Fruit fly (Drosophila melanogaster) whole organism, embryonic: ENCODE results near the gene CG4615.
A peak's percentile ranks its signal among the peaks of the same experiment; 100 is the strongest.

Experiments used
- CG14441 ChIP-seq: fragments of 200-800 bp; sonication (Bioruptor generic); IDR thresholded peaks from 2 replicates; pipeline ENCODE4 v1.3.6; 2022; ENCODE audit warnings: missing biosample characterization, missing genetic modification characterization
- CG15514 ChIP-seq: fragments of 200-800 bp; sonication (Bioruptor generic); optimal IDR thresholded peaks from 3 replicates; lab custom pipeline; 2017; ENCODE audit warnings: missing biosample characterization, missing genetic modification characterization, mild to moderate bottlenecking, moderate library complexity, missing genetic modification reagents
- CG16779 ChIP-seq: fragments of 200-800 bp; sonication (Bioruptor generic); IDR thresholded peaks from 2 replicates; pipeline ENCODE4 v1.3.6; 2022; ENCODE audit warnings: missing biosample characterization, missing genetic modification characterization
- CG16813 ChIP-seq: fragments of 200-800 bp; sonication (Bioruptor generic); IDR thresholded peaks from 3 replicates; pipeline ENCODE4 v1.3.6; 2022; ENCODE audit warnings: missing biosample characterization, missing genetic modification characterization; ENCODE audit not compliant: partially characterized antibody
- CG2875 ChIP-seq: fragments of 200-800 bp; sonication (Bioruptor generic); optimal IDR thresholded peaks from 2 replicates; lab custom pipeline; 2017; ENCODE audit warnings: missing biosample characterization, mild to moderate bottlenecking, missing genetic modification characterization, missing genetic modification reagents
- CG2889 ChIP-seq: fragments of 200-800 bp; sonication (Bioruptor generic); IDR thresholded peaks from 3 replicates; pipeline ENCODE4 v1.3.6; 2022; ENCODE audit warnings: missing biosample characterization, missing genetic modification characterization
- CG3065 ChIP-seq: fragments of 200-800 bp; sonication (Bioruptor generic); optimal IDR thresholded peaks from 2 replicates; lab custom pipeline; 2016; ENCODE audit warnings: missing biosample characterization, missing genetic modification characterization
- CG3838 ChIP-seq: fragments of 200-800 bp; sonication (Bioruptor generic); optimal IDR thresholded peaks from 3 replicates; lab custom pipeline; 2016; ENCODE audit warnings: missing biosample characterization, missing genetic modification characterization
- CG4854 ChIP-seq: fragments of 200-800 bp; sonication (Bioruptor generic); optimal IDR thresholded peaks from 2 replicates; lab custom pipeline; 2016; ENCODE audit warnings: missing biosample characterization, missing genetic modification characterization, inconsistent platforms
- CG6272 ChIP-seq: fragments of 200-800 bp; sonication (Bioruptor generic); IDR thresholded peaks from 2 replicates; pipeline ENCODE4 v1.3.6; 2022; ENCODE audit warnings: missing biosample characterization, missing genetic modification characterization
- CG6813 ChIP-seq: fragments of 200-800 bp; sonication (Bioruptor generic); optimal IDR thresholded peaks from 2 replicates; lab custom pipeline; 2017; ENCODE audit warnings: missing biosample characterization, missing genetic modification characterization, mild to moderate bottlenecking, moderate library complexity, missing genetic modification reagents
- CG9437 ChIP-seq: fragments of 200-800 bp; sonication (Bioruptor generic); optimal IDR thresholded peaks from 2 replicates; lab custom pipeline; 2018; ENCODE audit warnings: missing biosample characterization, mild to moderate bottlenecking, missing genetic modification characterization
- CG9932 ChIP-seq: fragments of 200-800 bp; sonication (Bioruptor generic); IDR thresholded peaks from 2 replicates; pipeline ENCODE4 v1.3.6; 2022; ENCODE audit warnings: missing biosample characterization, missing genetic modification characterization
- Doc3 ChIP-seq: fragments of 200-800 bp; sonication (Bioruptor generic); IDR thresholded peaks from 3 replicates; pipeline ENCODE4 v1.3.6; 2022; ENCODE audit warnings: missing biosample characterization, missing genetic modification characterization; ENCODE audit not compliant: partially characterized antibody
- Dp ChIP-seq: fragments of 200-800 bp; sonication (Bioruptor generic); optimal IDR thresholded peaks from 2 replicates; lab custom pipeline; 2018; ENCODE audit warnings: missing biosample characterization, mild to moderate bottlenecking, missing genetic modification characterization, moderate library complexity
- Eip74EF ChIP-seq, 2 experiments: fragments of 200-800 bp in 1 of 2; fragments of >200 bp in 1 of 2; sonication (Bioruptor generic) in 1 of 2; optimal IDR thresholded peaks; 2 replicates each; lab custom pipeline; 2017 to 2019; ENCODE audit warnings: missing biosample characterization in 2 of 2, missing genetic modification characterization in 2 of 2, mild to moderate bottlenecking in 1 of 2, moderate library complexity in 1 of 2
- Ets97D ChIP-seq: fragments of 200-800 bp; sonication (Bioruptor generic); optimal IDR thresholded peaks from 3 replicates; lab custom pipeline; 2016; ENCODE audit warnings: missing biosample characterization, missing genetic modification characterization
- HHEX ChIP-seq: fragments of 200-800 bp; sonication (Bioruptor generic); optimal IDR thresholded peaks from 3 replicates; lab custom pipeline; 2017; ENCODE audit warnings: missing biosample characterization, mild to moderate bottlenecking, missing genetic modification characterization, missing genetic modification reagents
- HLH3B ChIP-seq: fragments of 200-800 bp; sonication (Bioruptor generic); IDR thresholded peaks from 2 replicates; pipeline ENCODE4 v1.3.6; 2022; ENCODE audit warnings: missing biosample characterization, missing genetic modification characterization
- HLH4C ChIP-seq: fragments of 200-800 bp; sonication (Bioruptor generic); IDR thresholded peaks from 3 replicates; pipeline ENCODE4 v1.3.6; 2022; ENCODE audit warnings: missing biosample characterization, missing genetic modification characterization; ENCODE audit not compliant: partially characterized antibody
- Hand ChIP-seq: fragments of 200-800 bp; sonication (Bioruptor generic); optimal IDR thresholded peaks from 2 replicates; lab custom pipeline; 2017; ENCODE audit warnings: mild to moderate bottlenecking, missing biosample characterization, missing genetic modification reagents, missing genetic modification characterization
- HmgZ ChIP-seq: fragments of 200-800 bp; sonication (Bioruptor generic); optimal IDR thresholded peaks from 2 replicates; lab custom pipeline; 2018; ENCODE audit warnings: missing biosample characterization, mild to moderate bottlenecking, missing genetic modification characterization
- Nf-YA ChIP-seq: fragments of 200-800 bp; sonication (Bioruptor generic); IDR thresholded peaks from 2 replicates; pipeline ENCODE4 v1.3.6; 2022; ENCODE audit warnings: missing biosample characterization, missing genetic modification characterization
- Optix ChIP-seq: fragments of 200-800 bp; sonication (Bioruptor generic); IDR thresholded peaks from 3 replicates; pipeline ENCODE4 v1.3.6; 2022; ENCODE audit warnings: missing biosample characterization, missing genetic modification characterization
- al ChIP-seq: fragments of 200-800 bp; sonication (Bioruptor generic); IDR thresholded peaks from 2 replicates; pipeline ENCODE4 v1.3.6; 2022; ENCODE audit warnings: missing biosample characterization, missing genetic modification characterization
- amos ChIP-seq: fragments of 200-800 bp; sonication (Bioruptor generic); IDR thresholded peaks from 2 replicates; pipeline ENCODE4 v1.3.6; 2022; ENCODE audit warnings: missing biosample characterization, missing genetic modification characterization; ENCODE audit not compliant: partially characterized antibody
- aop ChIP-seq: fragments of 200-800 bp; sonication (Bioruptor generic); IDR thresholded peaks from 2 replicates; pipeline ENCODE4 v1.3.6; 2022; ENCODE audit warnings: missing biosample characterization, missing genetic modification characterization
- chinmo ChIP-seq: fragments of 200-800 bp; sonication (Bioruptor generic); IDR thresholded peaks from 4 replicates; pipeline ENCODE4 v1.3.6; 2022; ENCODE audit warnings: missing biosample characterization, missing genetic modification characterization; ENCODE audit not compliant: partially characterized antibody
- crol ChIP-seq: fragments of 200-800 bp; sonication (Bioruptor generic); IDR thresholded peaks from 2 replicates; pipeline ENCODE4 v1.3.6; 2022; ENCODE audit warnings: missing biosample characterization, missing genetic modification characterization
- dan ChIP-seq: fragments of 200-800 bp; sonication (Bioruptor generic); IDR thresholded peaks from 2 replicates; pipeline ENCODE4 v1.3.6; 2022; ENCODE audit warnings: missing biosample characterization, missing genetic modification characterization
- fd96Cb ChIP-seq: fragments of 200-800 bp; sonication (Bioruptor generic); optimal IDR thresholded peaks from 2 replicates; lab custom pipeline; 2018; ENCODE audit warnings: missing biosample characterization, mild to moderate bottlenecking, missing genetic modification characterization, moderate library complexity
- gfzf ChIP-seq: fragments of 200-800 bp; sonication (Bioruptor generic); optimal IDR thresholded peaks from 2 replicates; lab custom pipeline; 2016; ENCODE audit warnings: missing biosample characterization, mild to moderate bottlenecking, missing genetic modification characterization, moderate library complexity
- grn ChIP-seq: fragments of 200-800 bp; sonication (Bioruptor generic); optimal IDR thresholded peaks from 3 replicates; lab custom pipeline; 2017; ENCODE audit warnings: missing biosample characterization, missing genetic modification characterization
- gro ChIP-seq: fragments of 200-800 bp; sonication (Bioruptor generic); optimal IDR thresholded peaks from 2 replicates; lab custom pipeline; 2016; ENCODE audit warnings: missing biosample characterization, missing genetic modification characterization
- gt ChIP-seq: fragments of 200-800 bp; sonication (Bioruptor generic); IDR thresholded peaks from 2 replicates; pipeline ENCODE4 v1.3.6; 2022; ENCODE audit warnings: missing biosample characterization, missing genetic modification characterization
- her ChIP-seq: fragments of 200-800 bp; sonication (Bioruptor generic); optimal IDR thresholded peaks from 2 replicates; lab custom pipeline; 2016; ENCODE audit warnings: missing biosample characterization, missing genetic modification characterization
- ind ChIP-seq: fragments of 200-800 bp; sonication (Bioruptor generic); optimal IDR thresholded peaks from 3 replicates; lab custom pipeline; 2016; ENCODE audit warnings: missing biosample characterization, missing genetic modification characterization
- lilli ChIP-seq: fragments of 200-800 bp; sonication (Bioruptor generic); optimal IDR thresholded peaks from 3 replicates; lab custom pipeline; 2016; ENCODE audit warnings: missing biosample characterization, missing genetic modification characterization
- lov ChIP-seq, 2 experiments: fragments of 200-800 bp in 1 of 2; fragments of >200 bp in 1 of 2; sonication (Bioruptor generic) in 1 of 2; IDR thresholded peaks in 1 of 2; optimal IDR thresholded peaks in 1 of 2; 2 replicates in 1 of 2; 3 replicates in 1 of 2; pipeline versions ENCODE4 v1.3.6 to Lab custom; 2017 to 2022; ENCODE audit warnings: missing biosample characterization in 1 of 2, missing genetic modification characterization in 1 of 2
- oc ChIP-seq: fragments of 200-800 bp; sonication (Bioruptor generic); optimal IDR thresholded peaks from 2 replicates; lab custom pipeline; 2018; ENCODE audit warnings: missing biosample characterization, mild to moderate bottlenecking, missing genetic modification characterization, moderate library complexity
- p53 ChIP-seq: fragments of 200-800 bp; sonication (Bioruptor generic); optimal IDR thresholded peaks from 2 replicates; lab custom pipeline; 2016; ENCODE audit warnings: missing biosample characterization, missing genetic modification characterization
- prd ChIP-seq, 3 experiments: fragments of >200 bp in 2 of 3; fragments of 200-800 bp in 1 of 3; sonication (Bioruptor generic) in 1 of 3; optimal IDR thresholded peaks in 2 of 3; IDR thresholded peaks in 1 of 3; 2 replicates in 2 of 3; 3 replicates in 1 of 3; pipeline versions ENCODE4 v1.3.6 to Lab custom; 2017 to 2022; ENCODE audit warnings: missing biosample characterization in 1 of 3, missing genetic modification characterization in 1 of 3
- pzg ChIP-seq: fragments of 200-800 bp; sonication (Bioruptor generic); optimal IDR thresholded peaks from 3 replicates; lab custom pipeline; 2018; ENCODE audit warnings: missing biosample characterization, mild to moderate bottlenecking, missing genetic modification characterization, moderate library complexity
- seq ChIP-seq: fragments of 200-800 bp; sonication (Bioruptor generic); IDR thresholded peaks from 2 replicates; pipeline ENCODE4 v1.3.6; 2022; ENCODE audit warnings: missing biosample characterization, missing genetic modification characterization
- slou ChIP-seq: fragments of 200-800 bp; sonication (Bioruptor generic); optimal IDR thresholded peaks from 3 replicates; lab custom pipeline; 2016; ENCODE audit warnings: missing biosample characterization, missing genetic modification characterization
- so ChIP-seq: fragments of 200-800 bp; sonication (Bioruptor generic); IDR thresholded peaks from 3 replicates; pipeline ENCODE4 v1.3.6; 2022; ENCODE audit warnings: missing biosample characterization, missing genetic modification characterization
- sqz ChIP-seq: fragments of 200-800 bp; sonication (Bioruptor generic); optimal IDR thresholded peaks from 3 replicates; lab custom pipeline; 2018; ENCODE audit warnings: missing biosample characterization, mild to moderate bottlenecking, missing genetic modification characterization
- ttk ChIP-seq: fragments of 200-800 bp; sonication (Bioruptor generic); IDR thresholded peaks from 2 replicates; pipeline ENCODE4 v2.1.2; 2022; ENCODE audit warnings: missing biosample characterization, missing genetic modification characterization
- yki ChIP-seq: fragments of >200 bp; optimal IDR thresholded peaks from 3 replicates; lab custom pipeline; 2018

The CG4615 gene

dm6 chrX:7102013-7102520 is at the start of gene CG4615 (continued):
- TF ChIP-seq Optix (GFP tag; lab: Robert Waterston, UW) (no peak), pzg (GFP tag; lab: Kevin White, UChicago) (peak; percentile 64), HHEX (GFP tag; lab: Kevin White, UChicago) (no peak), gro (no peak), al (peak; percentile 7; the same call in 1 of the 2 replicates), CG9437 (GFP tag; lab: Kevin White, UChicago) (no peak), gt (GFP tag; lab: Robert Waterston, UW) (no peak), sqz (peak; percentile 81), so (GFP tag; lab: Robert Waterston, UW) (no peak), CG14441 (GFP tag; lab: Robert Waterston, UW) (peak; percentile 46), yki (lab: Kevin White, UChicago) (no peak), her (GFP tag; lab: Kevin White, UChicago) (no peak), fd96Cb (tag; lab: Kevin White, UChicago) (no peak), ttk (no peak), lilli (GFP tag; lab: Kevin White, UChicago) (peak; percentile 50), CG16779 (GFP tag; lab: Robert Waterston, UW) (no peak), CG3838 (GFP tag; lab: Kevin White, UChicago) (no peak), oc (tag; lab: Kevin White, UChicago) (no peak), lov (optimal IDR thresholded peaks at IDR 0.05; lab: Kevin White, UChicago) (no peak), lov (GFP tag; IDR thresholded peaks at IDR 0.05; lab: Robert Waterston, UW) (no peak), Dp (GFP tag; lab: Kevin White, UChicago) (peak; percentile 50), HLH4C (GFP tag; lab: Robert Waterston, UW) (peak; percentile 70), Hand (GFP tag; lab: Kevin White, UChicago) (no peak), Eip74EF (GFP tag; optimal IDR thresholded peaks at IDR 0.05; lab: Kevin White, UChicago) (no peak), CG9932 (GFP tag; lab: Robert Waterston, UW) (peak; percentile 83), seq (no peak), HmgZ (tag; lab: Kevin White, UChicago) (peak; percentile 14), Doc3 (GFP tag; lab: Robert Waterston, UW) (peak; percentile 86), CG3065 (GFP tag; lab: Kevin White, UChicago) (no peak), gfzf (peak; percentile 19), CG4854 (no peak), chinmo (GFP tag; lab: Robert Waterston, UW) (peak; percentile 69; the same call in 3 of the 4 replicates), CG6272 (peak; percentile 56), CG6813 (GFP tag; lab: Kevin White, UChicago) (no peak), ind (no peak), aop (GFP tag; lab: Robert Waterston, UW) (no peak), CG16813 (GFP tag; lab: Robert Waterston, UW) (peak; percentile 84), HLH3B (GFP tag; lab: Robert Waterston, UW) (0 out of 2 replicates have a peak, but pooled peaks have one; percentile 28), grn (GFP tag; lab: Kevin White, UChicago) (no peak), prd (optimal IDR thresholded peaks at IDR 0.05; lab: Kevin White, UChicago) (no peak), prd (GFP tag; IDR thresholded peaks at IDR 0.05; lab: Robert Waterston, UW) (peak; percentile 37; the same call in 1 of the 3 replicates), p53 (GFP tag; lab: Kevin White, UChicago) (no peak), Nf-YA (no peak), CG15514 (GFP tag; lab: Kevin White, UChicago) (peak; percentile 54), CG2875 (GFP tag; lab: Kevin White, UChicago) (no peak), CG2889 (GFP tag; lab: Robert Waterston, UW) (no peak), crol (GFP tag; lab: Robert Waterston, UW) (peak; percentile 49; the same call in 1 of the 2 replicates), Ets97D (GFP tag; lab: Kevin White, UChicago) (peak; percentile 44), slou (GFP tag; lab: Kevin White, UChicago) (no peak), amos (GFP tag; lab: Robert Waterston, UW) (peak; percentile 92), dan (GFP tag; lab: Robert Waterston, UW) (no peak)
